Worm (Caenorhabditis elegans): Measurements from ENCODE around the gene F41C3.7.

F41C3.7 gene

DNA sequence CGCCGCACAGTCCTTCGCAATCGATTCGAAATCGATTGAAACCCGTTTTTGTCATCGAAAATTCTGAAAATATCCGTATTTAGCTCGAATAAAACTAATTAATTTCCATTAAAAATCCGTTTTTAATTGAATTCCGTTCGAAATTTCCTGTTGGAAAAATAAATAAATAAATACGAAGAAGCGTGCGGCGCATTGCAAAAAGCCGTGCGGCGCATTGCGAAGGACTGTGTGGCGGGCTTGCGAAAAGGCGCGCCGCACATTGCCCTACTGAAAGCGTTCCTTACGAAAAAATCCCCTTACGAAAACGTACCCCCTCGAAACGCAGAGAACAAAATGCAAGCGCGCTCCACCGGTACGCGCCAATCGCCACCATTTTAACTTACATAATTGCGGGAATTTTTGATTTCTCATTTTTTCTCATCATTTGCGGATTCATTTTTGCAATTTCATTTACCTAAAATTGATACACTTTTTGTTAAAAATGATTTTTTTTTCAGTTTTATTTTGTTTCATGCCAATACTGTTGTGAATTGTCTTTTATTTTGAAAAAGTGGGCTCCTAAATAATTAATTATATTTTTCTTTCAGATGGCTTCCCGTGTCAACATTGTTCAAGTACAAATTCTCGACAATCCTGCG, 28.2 kb upstream of the F41C3.7 start, which contains the start of gene unc-85:
Gene unc-85, plus strand, starts transcription at position 588 of the 638 bp plus-strand sequence.
- TF ChIP-seq elt-2 (tag; optimal IDR thresholded peaks at IDR 0.05) (peak; percentile 67), tbx-2 (tag; optimal IDR thresholded peaks at IDR 0.05) (peak; percentile 32), snpc-4 (tag; optimal IDR thresholded peaks at IDR 0.05) (peak; percentile 33), nfya-1 (tag; optimal IDR thresholded peaks at IDR 0.05; ENCODE audit: insufficient read depth) (peak; percentile 78), lin-39 (tag; optimal IDR thresholded peaks at IDR 0.05) (peak; percentile 24), hmg-11 (tag; optimal IDR thresholded peaks at IDR 0.05) (peak; percentile 48), pha-4 (tag; optimal IDR thresholded peaks at IDR 0.05) (peak; percentile 51), lsy-12 (tag; optimal IDR thresholded peaks at IDR 0.05) (peak; percentile 94), nhr-25 (tag; optimal IDR thresholded peaks at IDR 0.05) (peak; percentile 45), nhr-23 (tag; optimal IDR thresholded peaks at IDR 0.05) (peak; percentile 21), ceh-28 (tag; optimal IDR thresholded peaks at IDR 0.05) (peak; percentile 63), R02D3.7 (tag; optimal IDR thresholded peaks at IDR 0.05) (peak; percentile 62), nhr-43 (tag; optimal IDR thresholded peaks at IDR 0.05; ENCODE audit: poor library complexity, severe bottlenecking) (peak; percentile 46), lin-15B (tag; optimal IDR thresholded peaks at IDR 0.05) (peak; percentile 80)

DNA sequence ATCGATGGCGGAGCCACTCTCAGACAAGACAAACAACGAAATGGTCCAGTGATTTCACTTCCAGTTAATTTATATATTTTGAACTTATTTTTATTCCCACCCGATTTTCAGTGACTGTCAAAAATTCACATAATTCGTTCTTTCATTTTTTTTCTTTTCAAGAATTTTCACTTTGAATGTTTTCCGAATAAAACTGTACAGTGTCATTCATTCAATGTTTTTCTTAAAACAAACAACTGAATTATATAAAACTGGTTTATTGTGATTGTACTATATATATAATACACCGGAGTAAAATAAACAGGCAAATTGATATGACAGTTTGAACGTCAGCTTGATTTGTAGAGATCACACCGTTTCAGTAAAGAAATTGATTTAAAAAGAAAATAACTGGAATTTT, 26.8 kb upstream of the F41C3.7 start:
- TF ChIP-seq egl-5 (tag; optimal IDR thresholded peaks at IDR 0.05) (no peak), nhr-25 (tag; optimal IDR thresholded peaks at IDR 0.05) (no peak)

DNA sequence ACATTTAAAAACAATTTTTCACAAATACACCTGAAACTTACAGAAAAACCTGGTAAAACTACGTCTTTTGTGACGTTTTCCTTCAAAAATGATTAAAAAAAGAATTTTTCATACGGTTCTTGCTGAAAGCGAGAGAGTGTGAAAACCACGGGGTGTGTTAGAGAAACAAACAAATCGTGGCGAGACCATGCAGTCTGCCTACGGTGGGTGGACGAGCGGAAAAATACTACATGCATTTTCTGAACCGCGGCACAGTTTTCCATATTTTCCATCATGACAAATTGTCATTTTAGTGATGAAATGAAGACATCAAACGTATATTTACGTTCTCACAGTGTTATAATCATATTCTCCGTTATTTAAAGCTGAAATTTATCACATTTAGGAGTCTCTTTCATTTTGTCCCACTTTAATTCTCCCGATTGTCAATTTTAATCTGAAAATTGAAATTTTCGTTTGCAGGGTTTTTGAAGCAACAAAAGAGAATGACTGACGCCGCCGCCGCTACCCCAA, 23.4 kb upstream of the F41C3.7 start, which contains the start of the genes F10G7.9 and tsn-1:
Gene F10G7.9, minus strand, starts transcription at position 127 of the 513 bp plus-strand sequence.
Gene tsn-1, plus strand, starts transcription at position 463 of the 513 bp plus-strand sequence.
- no peak for TF ChIP-seq ceh-82 (tag; optimal IDR thresholded peaks at IDR 0.05)
- peak; percentile 68 for TF ChIP-seq elt-2 (tag; optimal IDR thresholded peaks at IDR 0.05)
- TF ChIP-seq skn-1 (tag; optimal IDR thresholded peaks at IDR 0.05) = peak; percentile 75
- no peak for TF ChIP-seq eor-1 (tag; optimal IDR thresholded peaks at IDR 0.05)
- TF ChIP-seq pha-4 (tag; optimal IDR thresholded peaks at IDR 0.05) = peak; percentile 77
- TF ChIP-seq nhr-23 (tag; optimal IDR thresholded peaks at IDR 0.05) = peak; percentile 63
- peak; percentile 61 for TF ChIP-seq hmg-11 (tag; optimal IDR thresholded peaks at IDR 0.05)
- no peak for TF ChIP-seq nhr-67 (tag; optimal IDR thresholded peaks at IDR 0.05)
- TF ChIP-seq pqm-1 (tag; optimal IDR thresholded peaks at IDR 0.05) = peak; percentile 48
- TF ChIP-seq nhr-25 (tag; optimal IDR thresholded peaks at IDR 0.05) = peak; percentile 81
- peak; percentile 29 for TF ChIP-seq nhr-43 (tag; optimal IDR thresholded peaks at IDR 0.05; ENCODE audit: poor library complexity, severe bottlenecking)
- peak; percentile 83 for TF ChIP-seq lsy-12 (tag; optimal IDR thresholded peaks at IDR 0.05)
- peak; percentile 92 for TF ChIP-seq nfya-1 (tag; optimal IDR thresholded peaks at IDR 0.05; ENCODE audit: insufficient read depth)
- no peak for TF ChIP-seq egl-27 (tag; optimal IDR thresholded peaks at IDR 0.05)
- TF ChIP-seq lin-15B (tag; optimal IDR thresholded peaks at IDR 0.05) = peak; percentile 82
- TF ChIP-seq ceh-28 (tag; optimal IDR thresholded peaks at IDR 0.05) = peak; percentile 36

DNA sequence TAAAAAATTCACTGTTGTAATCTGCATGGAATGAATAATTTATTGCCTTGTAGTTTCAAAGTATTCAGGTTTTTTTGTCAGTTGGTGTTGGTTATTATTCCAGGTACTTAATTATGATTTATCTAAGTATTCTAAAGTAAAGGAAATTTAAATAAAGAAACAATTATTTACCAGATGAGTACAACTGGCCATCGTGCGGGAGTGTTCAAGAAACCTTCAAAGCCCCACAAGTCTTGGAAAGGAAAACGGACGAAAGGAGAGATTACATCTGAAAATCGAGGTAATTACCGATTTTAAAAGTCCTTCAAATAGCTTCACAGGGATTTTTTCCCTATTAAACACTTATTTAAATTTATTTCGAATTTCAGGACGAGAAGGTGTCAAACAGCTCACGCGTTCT, 19.7 kb upstream of the F41C3.7 start, which contains the start of gene tag-151:
Gene tag-151, plus strand, starts transcription at position 158 of the 400 bp plus-strand sequence.
- peak; percentile 43 for TF ChIP-seq nhr-43 (tag; optimal IDR thresholded peaks at IDR 0.05; ENCODE audit: poor library complexity, severe bottlenecking)
- TF ChIP-seq elt-2 (tag; optimal IDR thresholded peaks at IDR 0.05) = peak; percentile 28
- peak; percentile 53 for TF ChIP-seq aly-2 (tag; optimal IDR thresholded peaks at IDR 0.05)
- TF ChIP-seq lsy-12 (tag; optimal IDR thresholded peaks at IDR 0.05) = peak; percentile 64
- TF ChIP-seq lin-39 (tag; optimal IDR thresholded peaks at IDR 0.05) = no peak
- TF ChIP-seq ceh-82 (tag; optimal IDR thresholded peaks at IDR 0.05) = no peak

DNA sequence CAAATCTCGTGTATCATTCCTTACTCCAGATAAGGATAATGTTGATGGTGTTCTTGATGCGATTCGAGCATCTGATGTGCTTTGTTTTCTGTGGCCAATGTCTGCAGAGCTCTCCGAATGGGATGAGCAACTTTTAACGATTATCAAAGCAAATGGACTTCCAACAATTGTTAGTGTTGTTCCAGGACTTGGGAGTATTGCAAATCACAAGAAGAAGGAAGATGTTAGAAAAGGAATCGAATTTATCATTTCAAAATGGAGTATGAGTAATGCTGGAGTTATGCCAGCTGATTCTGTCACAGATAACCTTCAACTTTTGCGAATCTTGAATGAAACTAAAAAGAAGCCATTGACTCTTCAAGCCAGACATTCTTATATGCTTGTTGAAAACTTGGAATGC, 19.0 kb upstream of the F41C3.7 start:
- TF ChIP-seq ceh-9 (tag; optimal IDR thresholded peaks at IDR 0.05) (no peak), pha-4 (tag; optimal IDR thresholded peaks at IDR 0.05) (no peak), R02D3.7 (tag; optimal IDR thresholded peaks at IDR 0.05) (no peak), fkh-10 (GFP tag; optimal IDR thresholded peaks at IDR 0.05) (no peak), mml-1 (tag; optimal IDR thresholded peaks at IDR 0.05) (no peak), nhr-23 (tag; optimal IDR thresholded peaks at IDR 0.05) (no peak), ama-1 (optimal IDR thresholded peaks at IDR 0.05) (no peak), unc-62 (GFP tag; optimal IDR thresholded peaks at IDR 0.05) (no peak), mdl-1 (tag; optimal IDR thresholded peaks at IDR 0.05) (no peak), egl-5 (tag; optimal IDR thresholded peaks at IDR 0.05) (no peak), daf-12 (tag; optimal IDR thresholded peaks at IDR 0.05) (no peak), ZK546.5 (tag; optimal IDR thresholded peaks at IDR 0.05) (no peak), zag-1 (tag; optimal IDR thresholded peaks at IDR 0.05) (no peak), aly-2 (tag; optimal IDR thresholded peaks at IDR 0.05) (no peak), lsy-12 (tag; optimal IDR thresholded peaks at IDR 0.05) (no peak), ceh-28 (tag; optimal IDR thresholded peaks at IDR 0.05) (no peak), nhr-237 (tag; optimal IDR thresholded peaks at IDR 0.05) (no peak), nfya-1 (tag; optimal IDR thresholded peaks at IDR 0.05; ENCODE audit: insufficient read depth) (no peak)

Data from whole organism, L3 larva.